Fruit fly (Drosophila melanogaster) whole organism, embryonic: ENCODE results near the gene gish.

Experiments used
- ATbp ChIP-seq: fragments of 200-800 bp; sonication (Bioruptor generic); optimal IDR thresholded peaks from 2 replicates; lab custom pipeline; 2017; ENCODE audit warnings: missing biosample characterization, mild to moderate bottlenecking, missing genetic modification characterization, missing genetic modification reagents
- Bgb ChIP-seq: fragments of 200-800 bp; sonication (Bioruptor generic); IDR thresholded peaks from 2 replicates; pipeline ENCODE4 v1.3.6; 2022; ENCODE audit warnings: missing biosample characterization, missing genetic modification characterization; ENCODE audit not compliant: partially characterized antibody
- CG11398 ChIP-seq: fragments of 200-800 bp; sonication (Bioruptor generic); optimal IDR thresholded peaks from 2 replicates; lab custom pipeline; 2016; ENCODE audit warnings: missing biosample characterization, missing genetic modification characterization
- CG13123 ChIP-seq: fragments of 200-800 bp; sonication (Bioruptor generic); optimal IDR thresholded peaks from 2 replicates; lab custom pipeline; 2016; ENCODE audit warnings: missing biosample characterization, missing genetic modification characterization
- CG14710 ChIP-seq: fragments of 200-800 bp; sonication (Bioruptor generic); optimal IDR thresholded peaks from 3 replicates; lab custom pipeline; 2019; ENCODE audit warnings: missing biosample characterization, mild to moderate bottlenecking, missing genetic modification characterization, moderate library complexity
- CG18011 ChIP-seq: fragments of 200-800 bp; sonication (Bioruptor generic); optimal IDR thresholded peaks from 2 replicates; lab custom pipeline; 2017; ENCODE audit warnings: missing biosample characterization, missing genetic modification characterization, mild to moderate bottlenecking, moderate library complexity, missing genotype
- CG2712 ChIP-seq: fragments of 200-800 bp; optimal IDR thresholded peaks from 3 replicates; lab custom pipeline; 2019; ENCODE audit warnings: missing biosample characterization, mild to moderate bottlenecking, missing genetic modification characterization, moderate library complexity
- CG30431 ChIP-seq: fragments of 200-800 bp; sonication (Bioruptor generic); optimal IDR thresholded peaks from 2 replicates; lab custom pipeline; 2017; ENCODE audit warnings: missing biosample characterization, missing genetic modification characterization
- CG3847 ChIP-seq: fragments of 200-800 bp; sonication (Bioruptor generic); IDR thresholded peaks from 2 replicates; pipeline ENCODE4 v1.3.6; 2022; ENCODE audit warnings: missing biosample characterization, missing genetic modification characterization
- CG42726 ChIP-seq: fragments of 200-800 bp; sonication (Bioruptor generic); IDR thresholded peaks from 2 replicates; pipeline ENCODE4 v1.3.6; 2022; ENCODE audit warnings: missing biosample characterization, missing genetic modification characterization; ENCODE audit not compliant: partially characterized antibody
- CG4707 ChIP-seq: fragments of 200-800 bp; sonication (Bioruptor generic); optimal IDR thresholded peaks from 2 replicates; lab custom pipeline; 2018; ENCODE audit warnings: missing biosample characterization, mild to moderate bottlenecking, missing genetic modification characterization, moderate library complexity
- CG5180 ChIP-seq: fragments of 200-800 bp; sonication (Bioruptor generic); optimal IDR thresholded peaks from 3 replicates; lab custom pipeline; 2017; ENCODE audit warnings: missing biosample characterization, missing genetic modification characterization, mild to moderate bottlenecking, moderate library complexity, missing genetic modification reagents
- CG7963 ChIP-seq: fragments of 200-800 bp; sonication (Bioruptor generic); IDR thresholded peaks from 3 replicates; pipeline ENCODE4 v1.3.6; 2022; ENCODE audit warnings: missing biosample characterization, missing genetic modification characterization; ENCODE audit not compliant: partially characterized antibody
- CG7987 ChIP-seq: fragments of 200-800 bp; sonication (Bioruptor generic); optimal IDR thresholded peaks from 2 replicates; lab custom pipeline; 2018; ENCODE audit warnings: missing biosample characterization, mild to moderate bottlenecking, missing genetic modification characterization, moderate library complexity
- CG8290 ChIP-seq, 3 experiments: fragments of 200-800 bp; sonication (Bioruptor generic); optimal IDR thresholded peaks; 2 replicates each; lab custom pipeline; 2016 to 2019; ENCODE audit warnings: missing biosample characterization in 3 of 3, missing genetic modification characterization in 3 of 3, mild to moderate bottlenecking in 2 of 3, moderate library complexity in 1 of 3
- CG9797 ChIP-seq: fragments of 200-800 bp; sonication (Bioruptor generic); optimal IDR thresholded peaks from 3 replicates; lab custom pipeline; 2018; ENCODE audit warnings: missing biosample characterization, mild to moderate bottlenecking, missing genetic modification characterization
- Camta ChIP-seq: fragments of 200-800 bp; sonication (Bioruptor generic); optimal IDR thresholded peaks from 2 replicates; lab custom pipeline; 2016; ENCODE audit warnings: missing biosample characterization, missing genetic modification characterization
- Chrac-16 ChIP-seq: fragments of 200-800 bp; sonication (Bioruptor generic); optimal IDR thresholded peaks from 3 replicates; lab custom pipeline; 2016; ENCODE audit warnings: missing biosample characterization, missing genetic modification characterization
- Deaf1 ChIP-seq: fragments of 200-800 bp; optimal IDR thresholded peaks from 3 replicates; lab custom pipeline; 2019; ENCODE audit warnings: missing biosample characterization, mild to moderate bottlenecking, missing genetic modification characterization, moderate library complexity
- Fer1 ChIP-seq: fragments of 200-800 bp; sonication (Bioruptor generic); optimal IDR thresholded peaks from 2 replicates; lab custom pipeline; 2017; ENCODE audit warnings: missing biosample characterization, mild to moderate bottlenecking, missing genetic modification characterization
- H15 ChIP-seq: fragments of 200-800 bp; sonication (Bioruptor generic); IDR thresholded peaks from 3 replicates; pipeline ENCODE4 v1.3.6; 2022; ENCODE audit warnings: missing biosample characterization, missing genetic modification characterization
- Hey ChIP-seq: fragments of 200-800 bp; sonication (Bioruptor generic); optimal IDR thresholded peaks from 3 replicates; lab custom pipeline; 2018; ENCODE audit warnings: missing biosample characterization, mild to moderate bottlenecking, missing genetic modification characterization
- HmgD ChIP-seq: fragments of 200-800 bp; sonication (Bioruptor generic); optimal IDR thresholded peaks from 3 replicates; lab custom pipeline; 2016; ENCODE audit warnings: missing biosample characterization, missing genetic modification characterization
- Hr78 ChIP-seq, 2 experiments: fragments of 200-800 bp in 1 of 2; fragments of >200 bp in 1 of 2; sonication (Bioruptor generic) in 1 of 2; optimal IDR thresholded peaks; 2 replicates each; lab custom pipeline; 2017 to 2019; ENCODE audit warnings: missing biosample characterization in 2 of 2, missing genetic modification characterization in 2 of 2, mild to moderate bottlenecking in 1 of 2, moderate library complexity in 1 of 2
- Jarid2 ChIP-seq: fragments of 200-800 bp; sonication (Bioruptor generic); optimal IDR thresholded peaks from 3 replicates; lab custom pipeline; 2017; ENCODE audit warnings: mild to moderate bottlenecking, missing biosample characterization, missing genetic modification reagents, missing genetic modification characterization
- Lhr ChIP-seq: fragments of 200-800 bp; sonication (Bioruptor generic); optimal IDR thresholded peaks from 3 replicates; lab custom pipeline; 2017; ENCODE audit warnings: mild to moderate bottlenecking, missing biosample characterization, missing genetic modification reagents, missing genetic modification characterization
- Poxn ChIP-seq: fragments of 200-800 bp; sonication (Bioruptor generic); IDR thresholded peaks from 2 replicates; pipeline ENCODE4 v1.3.6; 2022; ENCODE audit warnings: missing biosample characterization, missing genetic modification characterization
- Scr ChIP-seq: fragments of 200-800 bp; sonication (Bioruptor generic); IDR thresholded peaks from 2 replicates; pipeline ENCODE4 v1.3.6; 2022; ENCODE audit warnings: missing biosample characterization, missing genetic modification characterization; ENCODE audit not compliant: partially characterized antibody
- Six4 ChIP-seq: fragments of 200-800 bp; sonication (Bioruptor generic); optimal IDR thresholded peaks from 2 replicates; lab custom pipeline; 2016; ENCODE audit warnings: missing biosample characterization, missing genetic modification characterization
- Trl ChIP-seq, 3 experiments: fragments of >200 bp in 2 of 3; fragments of 200-800 bp in 1 of 3; sonication (Bioruptor generic) in 1 of 3; optimal IDR thresholded peaks; 2 replicates in 1 of 3; 3 replicates in 2 of 3; lab custom pipeline; 2016 to 2017; ENCODE audit warnings: missing biosample characterization in 1 of 3, missing genetic modification characterization in 1 of 3
- Xbp1 ChIP-seq: fragments of 200-800 bp; sonication (Bioruptor generic); optimal IDR thresholded peaks from 3 replicates; lab custom pipeline; 2016; ENCODE audit warnings: missing biosample characterization, mild to moderate bottlenecking, missing genetic modification characterization
- ash1 ChIP-seq: fragments of 200-800 bp; sonication (Bioruptor generic); optimal IDR thresholded peaks from 2 replicates; lab custom pipeline; 2018; ENCODE audit warnings: missing biosample characterization, mild to moderate bottlenecking, missing genetic modification characterization
- az2 ChIP-seq: fragments of 200-800 bp; sonication (Bioruptor generic); optimal IDR thresholded peaks from 3 replicates; lab custom pipeline; 2016; ENCODE audit warnings: missing biosample characterization, missing genetic modification characterization
- cg ChIP-seq: fragments of 200-800 bp; sonication (Bioruptor generic); optimal IDR thresholded peaks from 3 replicates; lab custom pipeline; 2019; ENCODE audit warnings: missing biosample characterization, mild to moderate bottlenecking, missing genetic modification characterization, moderate library complexity
- chinmo ChIP-seq: fragments of 200-800 bp; sonication (Bioruptor generic); IDR thresholded peaks from 4 replicates; pipeline ENCODE4 v1.3.6; 2022; ENCODE audit warnings: missing biosample characterization, missing genetic modification characterization; ENCODE audit not compliant: partially characterized antibody
- ewg ChIP-seq: fragments of 200-800 bp; sonication (Bioruptor generic); optimal IDR thresholded peaks from 3 replicates; lab custom pipeline; 2017; ENCODE audit warnings: mild to moderate bottlenecking, missing biosample characterization, missing genetic modification reagents, missing genetic modification characterization
- gro ChIP-seq: fragments of 200-800 bp; sonication (Bioruptor generic); optimal IDR thresholded peaks from 2 replicates; lab custom pipeline; 2016; ENCODE audit warnings: missing biosample characterization, missing genetic modification characterization
- ham ChIP-seq: fragments of 200-800 bp; sonication (Bioruptor generic); IDR thresholded peaks from 2 replicates; pipeline ENCODE4 v1.3.6; 2022; ENCODE audit warnings: missing biosample characterization, missing genetic modification characterization
- ken ChIP-seq: fragments of 200-800 bp; sonication (Bioruptor generic); IDR thresholded peaks from 3 replicates; pipeline ENCODE4 v1.3.6; 2022; ENCODE audit warnings: missing biosample characterization, missing genetic modification characterization
- odd ChIP-seq: fragments of 200-800 bp; sonication (Bioruptor generic); optimal IDR thresholded peaks from 2 replicates; lab custom pipeline; 2017; ENCODE audit warnings: missing biosample characterization, mild to moderate bottlenecking, missing genetic modification characterization
- pnt ChIP-seq: fragments of 200-800 bp; sonication (Bioruptor generic); optimal IDR thresholded peaks from 3 replicates; lab custom pipeline; 2016; ENCODE audit warnings: missing biosample characterization, missing genetic modification characterization
- repo ChIP-seq: fragments of 200-800 bp; sonication (Bioruptor generic); optimal IDR thresholded peaks from 2 replicates; lab custom pipeline; 2016; ENCODE audit warnings: missing biosample characterization, missing genetic modification characterization
- sr ChIP-seq: fragments of 200-800 bp; sonication (Bioruptor generic); IDR thresholded peaks from 3 replicates; pipeline ENCODE4 v1.3.6; 2022; ENCODE audit warnings: missing biosample characterization, missing genetic modification characterization
- tx ChIP-seq: fragments of 200-800 bp; sonication (Bioruptor generic); optimal IDR thresholded peaks from 2 replicates; lab custom pipeline; 2016; ENCODE audit warnings: missing biosample characterization, missing genetic modification characterization
- vfl ChIP-seq: fragments of 200-800 bp; sonication (Bioruptor generic); optimal IDR thresholded peaks from 2 replicates; lab custom pipeline; 2016; ENCODE audit warnings: missing biosample characterization, missing genetic modification characterization
- vnd ChIP-seq: fragments of 200-800 bp; sonication (Bioruptor generic); IDR thresholded peaks from 3 replicates; pipeline ENCODE4 v1.3.6; 2022; ENCODE audit warnings: missing biosample characterization, missing genetic modification characterization; ENCODE audit not compliant: partially characterized antibody
- vvl ChIP-seq: fragments of 200-800 bp; sonication (Bioruptor generic); IDR thresholded peaks from 2 replicates; pipeline ENCODE4 v1.3.6; 2022; ENCODE audit warnings: missing biosample characterization, missing genetic modification characterization
- zen ChIP-seq: fragments of 200-800 bp; sonication (Bioruptor generic); optimal IDR thresholded peaks from 3 replicates; lab custom pipeline; 2018; ENCODE audit warnings: missing biosample characterization, mild to moderate bottlenecking, missing genetic modification characterization, moderate library complexity

gish gene

dm6 chr3R:16242461-16242934, 29.8 kb upstream of the gish start (continued):
- TF ChIP-seq CG9797 (GFP tag; lab: Kevin White, UChicago) (no peak), CG8290 (GFP tag; optimal IDR thresholded peaks at IDR 0.05; lab: Kevin White, UChicago) (no peak), CG8290 (tag; optimal IDR thresholded peaks at IDR 0.05; lab: Kevin White, UChicago) (peak in 1 of 2 experiments; percentile 92), gro (GFP tag; lab: Kevin White, UChicago) (peak; percentile 80), CG14710 (tag; lab: Kevin White, UChicago) (no peak), zen (tag; lab: Kevin White, UChicago) (peak; percentile 64), pnt (GFP tag; lab: Kevin White, UChicago) (no peak), Trl (optimal IDR thresholded peaks at IDR 0.05; lab: Kevin White, UChicago) (peak; percentile 95 to 97), Trl (GFP tag; optimal IDR thresholded peaks at IDR 0.05; lab: Kevin White, UChicago) (peak; percentile 70), CG5180 (GFP tag; lab: Kevin White, UChicago) (peak; percentile 95), Poxn (GFP tag; lab: Robert Waterston, UW) (no peak), chinmo (GFP tag; lab: Robert Waterston, UW) (no peak), cg (GFP tag; lab: Kevin White, UChicago) (peak; percentile 100), Camta (peak; percentile 23), Six4 (GFP tag; lab: Kevin White, UChicago) (no peak), Hey (peak; percentile 83), Jarid2 (GFP tag; lab: Kevin White, UChicago) (peak; percentile 92), ewg (GFP tag; lab: Kevin White, UChicago) (peak; percentile 50), CG7987 (GFP tag; lab: Kevin White, UChicago) (peak; percentile 84), Deaf1 (tag; lab: Kevin White, UChicago) (peak; percentile 98), Scr (GFP tag; lab: Robert Waterston, UW) (no peak), sr (GFP tag; lab: Robert Waterston, UW) (no peak), HmgD (GFP tag; lab: Kevin White, UChicago) (peak; percentile 90), vnd (GFP tag; lab: Robert Waterston, UW) (no peak), CG13123 (no peak), tx (GFP tag; lab: Kevin White, UChicago) (no peak), Hr78 (GFP tag; optimal IDR thresholded peaks at IDR 0.05; lab: Kevin White, UChicago) (peak in 1 of 2 experiments; percentile 64), ken (no peak), ash1 (GFP tag; lab: Kevin White, UChicago) (peak; percentile 88), CG30431 (GFP tag; lab: Kevin White, UChicago) (no peak), Chrac-16 (GFP tag; lab: Kevin White, UChicago) (no peak), ATbp (GFP tag; lab: Kevin White, UChicago) (no peak), repo (no peak), odd (peak; percentile 49), CG42726 (GFP tag; lab: Robert Waterston, UW) (no peak), CG4707 (GFP tag; lab: Kevin White, UChicago) (peak; percentile 32), Fer1 (GFP tag; lab: Kevin White, UChicago) (peak; percentile 81), CG2712 (peak; percentile 28)

- TF ChIP-seq ham, result no peak
- TF ChIP-seq vfl (GFP tag; lab: Kevin White, UChicago), result no peak
- TF ChIP-seq CG18011 (GFP tag; lab: Kevin White, UChicago), result no peak
- TF ChIP-seq Lhr, result no peak
- TF ChIP-seq vvl (GFP tag; lab: Robert Waterston, UW), result peak; percentile 86
- 0 out of 3 replicates have a peak, but pooled peaks have one; percentile 15 for TF ChIP-seq CG7963 (GFP tag; lab: Robert Waterston, UW)
- TF ChIP-seq H15, result no peak
- TF ChIP-seq CG3847, result no peak
- TF ChIP-seq az2 (GFP tag; lab: Kevin White, UChicago), result no peak
- no peak for TF ChIP-seq CG11398 (GFP tag; lab: Kevin White, UChicago)
- no peak for TF ChIP-seq Bgb
- TF ChIP-seq Xbp1, result no peak
Observed at dm6 chr3R:16244241-16244977, 27.8 kb upstream of the gish start.
